Worm (Caenorhabditis elegans) whole organism, early embryonic: ENCODE measurements around the gene ubc-26.
A peak's percentile ranks its signal among the peaks of the same experiment; 100 is the strongest.

Experiments used
- B0310.2 ChIP-seq: sonication (generic microtip); optimal IDR thresholded peaks from 2 replicates; lab custom pipeline; 2016; ENCODE audit warnings: mild to moderate bottlenecking, missing genetic modification characterization, missing compliant biosample characterization
- F13C5.2 ChIP-seq: sonication (generic microtip); optimal IDR thresholded peaks from 2 replicates; lab custom pipeline; 2017; ENCODE audit warnings: mild to moderate bottlenecking, missing genetic modification characterization, inconsistent platforms, missing compliant biosample characterization
- aly-1 ChIP-seq: sonication (generic microtip); optimal IDR thresholded peaks from 2 replicates; lab custom pipeline; 2016; ENCODE audit warnings: missing genetic modification characterization, missing compliant biosample characterization
- ama-1 ChIP-seq: fragments of 150-350 bp; optimal IDR thresholded peaks from 2 replicates; lab custom pipeline; 2014
- ceh-13 ChIP-seq: fragments of 200-800 bp; sonication (Bioruptor generic); optimal IDR thresholded peaks from 2 replicates; lab custom pipeline; 2018; ENCODE audit warnings: mild to moderate bottlenecking, missing genetic modification characterization, missing compliant biosample characterization
- ceh-36 ChIP-seq: sonication (generic microtip); optimal IDR thresholded peaks from 2 replicates; lab custom pipeline; 2016; ENCODE audit warnings: missing genetic modification characterization, inconsistent platforms, missing compliant biosample characterization
- ets-7 ChIP-seq: sonication (generic microtip); optimal IDR thresholded peaks from 2 replicates; lab custom pipeline; 2016; ENCODE audit warnings: missing genotype, missing genetic modification characterization, missing compliant biosample characterization
- flt-1 ChIP-seq: fragments of 200-800 bp; sonication (Bioruptor generic); IDR thresholded peaks from 2 replicates; pipeline ENCODE4 v1.3.6; 2022; ENCODE audit warnings: missing genetic modification characterization, missing compliant biosample characterization
- hmbx-1 ChIP-seq: sonication (generic microtip); optimal IDR thresholded peaks from 2 replicates; lab custom pipeline; 2016; ENCODE audit warnings: mild to moderate bottlenecking, missing genetic modification characterization, missing compliant biosample characterization
- hmg-4 ChIP-seq: fragments of 200-800 bp; sonication (Bioruptor generic); optimal IDR thresholded peaks from 2 replicates; lab custom pipeline; 2018; ENCODE audit warnings: mild to moderate bottlenecking, missing genetic modification characterization, missing compliant biosample characterization
- hnd-1 ChIP-seq: sonication (generic microtip); optimal IDR thresholded peaks from 2 replicates; lab custom pipeline; 2016; ENCODE audit warnings: missing genetic modification characterization, missing compliant biosample characterization
- pes-1 ChIP-seq: fragments of 200-800 bp; sonication (Bioruptor generic); IDR thresholded peaks from 2 replicates; pipeline ENCODE4 v1.3.6; 2022; ENCODE audit warnings: missing genetic modification reagents, missing genetic modification characterization, missing compliant biosample characterization
- scrt-1 ChIP-seq: fragments of 200-800 bp; sonication (Bioruptor generic); IDR thresholded peaks from 2 replicates; pipeline ENCODE4 v1.3.6; 2022; ENCODE audit warnings: missing genetic modification characterization, missing compliant biosample characterization
- sea-1 ChIP-seq: fragments of 200-800 bp; sonication (Bioruptor generic); conservative IDR thresholded peaks from 2 replicates; pipeline ENCODE4 v1.3.6; 2022; ENCODE audit warnings: missing genetic modification characterization, missing compliant biosample characterization
- tbx-11 ChIP-seq: fragments of 200-800 bp; sonication (Bioruptor generic); IDR thresholded peaks from 2 replicates; pipeline ENCODE4 v1.3.6; 2022; ENCODE audit warnings: missing genetic modification characterization, missing compliant biosample characterization
- tbx-37 ChIP-seq: fragments of 200-800 bp; sonication (Bioruptor generic); conservative IDR thresholded peaks from 2 replicates; pipeline ENCODE4 v1.3.6; 2022; ENCODE audit warnings: missing genetic modification reagents, missing genetic modification characterization, missing compliant biosample characterization
- tra-4 ChIP-seq: sonication (generic microtip); optimal IDR thresholded peaks from 2 replicates; lab custom pipeline; 2017; ENCODE audit warnings: missing genetic modification characterization, missing compliant biosample characterization

ubc-26 gene

ce11 chrII:2930499-2930898 lies 30.4 kb upstream of the ubc-26 start, which contains the start of the genes irld-64 and irld-63:
Gene irld-64 (minus strand): TSS chrII:2930599.
Gene irld-63 (plus strand): TSS chrII:2930728.
- TF ChIP-seq sea-1 (GFP tag; lab: Robert Waterston, UW) (no peak), ceh-36 (tag; lab: Kevin White, UChicago) (no peak), ceh-13 (GFP tag; lab: Kevin White, UChicago) (no peak), B0310.2 (tag; lab: Kevin White, UChicago) (no peak), flt-1 (GFP tag; lab: Robert Waterston, UW) (no peak), hmbx-1 (tag; lab: Kevin White, UChicago) (no peak), hmg-4 (GFP tag; lab: Kevin White, UChicago) (no peak), scrt-1 (GFP tag; lab: Robert Waterston, UW) (no peak), tbx-37 (GFP tag; lab: Robert Waterston, UW) (no peak), tbx-11 (GFP tag; lab: Robert Waterston, UW) (no peak), ets-7 (tag; lab: Kevin White, UChicago) (no peak), tra-4 (no peak)

ce11 chrII:2929846-2930245 lies 29.7 kb upstream of the ubc-26 start:
- no peak for TF ChIP-seq F13C5.2 (tag; lab: Kevin White, UChicago)
- TF ChIP-seq ets-7 (tag; lab: Kevin White, UChicago), result no peak
- no peak; the same call in 1 of the 2 replicates for TF ChIP-seq pes-1
- no peak for TF ChIP-seq hmbx-1 (tag; lab: Kevin White, UChicago)
- no peak for TF ChIP-seq tra-4
- TF ChIP-seq tbx-37 (GFP tag; lab: Robert Waterston, UW), result no peak
- no peak for TF ChIP-seq ceh-13 (GFP tag; lab: Kevin White, UChicago)
- no peak for TF ChIP-seq ceh-36 (tag; lab: Kevin White, UChicago)
- no peak for TF ChIP-seq tbx-11 (GFP tag; lab: Robert Waterston, UW)
- no peak for TF ChIP-seq scrt-1 (GFP tag; lab: Robert Waterston, UW)
- no peak for TF ChIP-seq aly-1 (tag; lab: Kevin White, UChicago)
- no peak for TF ChIP-seq sea-1 (GFP tag; lab: Robert Waterston, UW)
- no peak for TF ChIP-seq ama-1
- no peak for TF ChIP-seq B0310.2 (tag; lab: Kevin White, UChicago)
- TF ChIP-seq hnd-1 (tag; lab: Kevin White, UChicago), result no peak
- no peak for TF ChIP-seq flt-1 (GFP tag; lab: Robert Waterston, UW)
- no peak for TF ChIP-seq hmg-4 (GFP tag; lab: Kevin White, UChicago)

DNA sequence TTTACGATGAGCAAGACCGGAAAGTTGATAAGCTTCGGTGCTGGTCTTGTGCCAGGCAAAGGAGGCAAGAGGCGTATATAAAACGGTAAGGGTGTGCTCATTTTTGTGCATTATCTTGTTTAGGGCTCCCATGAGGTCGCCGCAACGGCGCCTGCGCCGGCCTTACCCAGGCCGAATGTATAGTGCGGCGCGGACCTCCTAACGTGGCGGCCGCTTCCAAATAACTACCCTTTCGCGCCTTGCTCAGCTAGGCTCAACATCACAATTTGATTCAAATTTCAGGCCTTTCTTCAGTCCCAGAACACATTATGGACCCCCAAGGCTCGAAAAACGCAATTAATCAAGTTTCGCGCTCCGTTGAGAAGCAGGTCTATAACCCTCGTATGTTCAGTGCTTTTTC lies 27.4 kb upstream of the ubc-26 start, which contains the start of the genes ZK355.3 and ZK355.8:
TSS of gene ZK355.3 (minus strand) at position 101 of the 400 bp plus-strand sequence.
TSS of gene ZK355.8 (plus strand) at position 272 of the 400 bp plus-strand sequence.
- TF ChIP-seq ets-7 (tag; lab: Kevin White, UChicago) (no peak), sea-1 (GFP tag; lab: Robert Waterston, UW) (0 out of 2 replicates have a peak, but pooled peaks have one; percentile 36)

DNA sequence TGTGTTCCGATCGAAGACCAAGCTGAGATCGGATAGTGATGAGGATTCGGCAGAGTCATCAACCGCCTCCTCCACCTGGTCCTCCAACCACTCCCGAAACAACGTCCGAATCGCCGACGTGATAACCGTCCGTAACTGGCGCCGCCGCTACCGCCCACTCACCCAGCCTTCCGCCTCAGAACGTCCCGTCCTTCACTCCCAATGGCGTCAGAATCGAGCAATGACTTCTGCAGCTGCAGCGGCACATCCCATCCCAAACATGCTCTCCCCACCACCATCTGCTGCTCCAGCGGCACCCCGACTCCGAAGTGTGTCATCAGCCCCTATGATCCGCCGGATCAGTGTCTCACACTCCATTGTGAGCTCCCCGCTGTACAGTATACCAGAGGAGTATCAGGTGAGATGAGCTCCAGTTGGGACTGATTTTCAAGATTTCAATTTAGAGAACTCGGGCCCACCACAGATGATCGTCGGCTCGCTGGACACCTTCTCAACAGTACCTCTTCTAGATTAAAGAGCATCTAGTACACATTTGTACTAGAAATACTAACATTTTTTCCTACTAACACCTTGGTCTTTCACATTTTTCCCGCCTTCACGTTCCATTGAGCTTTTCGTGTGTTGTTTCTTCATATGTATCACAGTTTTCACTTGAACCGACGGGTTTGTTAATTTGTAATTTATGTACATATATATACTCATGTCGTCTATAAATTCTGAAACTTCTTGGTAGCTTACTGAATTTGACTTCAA lies 25.8 kb upstream of the ubc-26 start:
- TF ChIP-seq hmbx-1 (tag; lab: Kevin White, UChicago) (no peak), hnd-1 (tag; lab: Kevin White, UChicago) (no peak), F13C5.2 (tag; lab: Kevin White, UChicago) (no peak), B0310.2 (tag; lab: Kevin White, UChicago) (no peak)

ce11 chrII:2925032-2925431 lies 24.9 kb upstream of the ubc-26 start:
- TF ChIP-seq tra-4 (no peak), tbx-11 (GFP tag; lab: Robert Waterston, UW) (no peak), hmg-4 (GFP tag; lab: Kevin White, UChicago) (no peak), F13C5.2 (tag; lab: Kevin White, UChicago) (no peak), ceh-13 (GFP tag; lab: Kevin White, UChicago) (no peak), sea-1 (GFP tag; lab: Robert Waterston, UW) (no peak), ets-7 (tag; lab: Kevin White, UChicago) (no peak), ama-1 (no peak)

ce11 chrII:2923617-2924016 lies 23.5 kb upstream of the ubc-26 start, which contains the start of gene ZK355.2:
Gene ZK355.2 (plus strand): TSS chrII:2923917.
- TF ChIP-seq hnd-1 (tag; lab: Kevin White, UChicago), result no peak
- TF ChIP-seq ceh-36 (tag; lab: Kevin White, UChicago), result peak; percentile 15

- TF ChIP-seq hmbx-1 (tag; lab: Kevin White, UChicago) (no peak), tra-4 (no peak), pes-1 (0 out of 2 replicates have a peak, but pooled peaks have one; percentile 29)
Observed at ce11 chrII:2922782-2923181, 22.6 kb upstream of the ubc-26 start.

- TF ChIP-seq hmbx-1 (tag; lab: Kevin White, UChicago), result no peak
- TF ChIP-seq scrt-1 (GFP tag; lab: Robert Waterston, UW), result no peak
- TF ChIP-seq aly-1 (tag; lab: Kevin White, UChicago), result no peak
- no peak for TF ChIP-seq ets-7 (tag; lab: Kevin White, UChicago)
- TF ChIP-seq tbx-11 (GFP tag; lab: Robert Waterston, UW), result no peak
- no peak for TF ChIP-seq ceh-36 (tag; lab: Kevin White, UChicago)
- no peak for TF ChIP-seq ama-1
- TF ChIP-seq hnd-1 (tag; lab: Kevin White, UChicago), result no peak
- no peak for TF ChIP-seq tra-4
- TF ChIP-seq flt-1 (GFP tag; lab: Robert Waterston, UW), result no peak
Observed at ce11 chrII:2922359-2922758, 22.2 kb upstream of the ubc-26 start.
